Worm (Caenorhabditis elegans) whole organism, L4 larva: Measurements from ENCODE around the gene alh-2.

Experiments
- D1046.2 ChIP-seq: fragments of 200-800 bp; sonication (Bioruptor generic); IDR thresholded peaks from 2 replicates; pipeline ENCODE4 v1.3.6; 2022; ENCODE audit warnings: missing genetic modification characterization, missing compliant biosample characterization
- F10B5.3 ChIP-seq: sonication (generic microtip); optimal IDR thresholded peaks from 2 replicates; lab custom pipeline; 2016; ENCODE audit warnings: mild to moderate bottlenecking, missing genetic modification characterization, missing compliant biosample characterization
- F26F4.8 ChIP-seq: fragments of 200-800 bp; sonication (Bioruptor generic); conservative IDR thresholded peaks from 2 replicates; pipeline ENCODE4 v1.3.6; 2022; ENCODE audit warnings: missing genetic modification characterization, missing compliant biosample characterization
- F37D6.2 ChIP-seq: sonication (generic microtip); optimal IDR thresholded peaks from 2 replicates; lab custom pipeline; 2016; ENCODE audit warnings: mild to moderate bottlenecking, missing genetic modification characterization, missing compliant biosample characterization
- T26A8.4 ChIP-seq: fragments of 200-800 bp; sonication (Bioruptor generic); IDR thresholded peaks from 2 replicates; pipeline ENCODE4 v1.3.6; 2022; ENCODE audit warnings: missing genetic modification characterization, missing compliant biosample characterization
- Y105C5A.15 ChIP-seq: fragments of 200-800 bp; sonication (Bioruptor generic); IDR thresholded peaks from 2 replicates; pipeline ENCODE4 v1.3.6; 2022; ENCODE audit warnings: missing genetic modification characterization, missing compliant biosample characterization
- ZK337.2 ChIP-seq: fragments of 200-800 bp; sonication (Bioruptor generic); IDR thresholded peaks from 2 replicates; pipeline ENCODE4 v1.3.6; 2022; ENCODE audit warnings: missing genetic modification reagents, missing genetic modification characterization, missing compliant biosample characterization
- aly-2 ChIP-seq: sonication (generic microtip); optimal IDR thresholded peaks from 2 replicates; lab custom pipeline; 2018; ENCODE audit warnings: missing biosample characterization, missing genetic modification characterization
- ama-1 ChIP-seq: fragments of 150-350 bp; optimal IDR thresholded peaks from 2 replicates; lab custom pipeline; 2014; ENCODE audit warnings: inconsistent platforms, mixed read lengths
- arid-1 ChIP-seq: fragments of 200-800 bp; sonication (Bioruptor generic); conservative IDR thresholded peaks from 2 replicates; pipeline ENCODE4 v1.3.6; 2022; ENCODE audit warnings: missing genetic modification reagents, missing genetic modification characterization, missing compliant biosample characterization
- attf-4 ChIP-seq: sonication (generic microtip); optimal IDR thresholded peaks from 3 replicates; lab custom pipeline; 2017; ENCODE audit warnings: missing biosample characterization, missing genetic modification characterization
- ceh-20 ChIP-seq: fragments of 200-800 bp; sonication (Bioruptor generic); IDR thresholded peaks from 2 replicates; pipeline ENCODE4 v1.3.6; 2022; ENCODE audit warnings: missing genetic modification reagents, missing genetic modification characterization, missing compliant biosample characterization
- ceh-62 ChIP-seq: sonication (generic microtip); optimal IDR thresholded peaks from 2 replicates; lab custom pipeline; 2017; ENCODE audit warnings: missing biosample characterization, missing genetic modification characterization
- daf-16 ChIP-seq, 3 experiments: sonication (generic microtip); optimal IDR thresholded peaks; 2 replicates each; lab custom pipeline; 2016 to 2017; ENCODE audit warnings: missing genetic modification characterization in 3 of 3, missing genetic modification reagents in 3 of 3, mild to moderate bottlenecking in 2 of 3, missing compliant biosample characterization in 2 of 3, missing biosample characterization in 1 of 3, moderate library complexity in 1 of 3
- dmd-6 ChIP-seq: fragments of 200-800 bp; sonication (Bioruptor generic); IDR thresholded peaks from 2 replicates; pipeline ENCODE4 v1.3.6; 2022; ENCODE audit warnings: missing genetic modification reagents, missing genetic modification characterization, missing compliant biosample characterization
- dmd-9 ChIP-seq: fragments of 200-800 bp; sonication (Bioruptor generic); IDR thresholded peaks from 2 replicates; pipeline ENCODE4 v1.3.6; 2022; ENCODE audit warnings: missing genetic modification reagents, missing genetic modification characterization, missing compliant biosample characterization
- dve-1 ChIP-seq: sonication (generic microtip); optimal IDR thresholded peaks from 2 replicates; lab custom pipeline; 2017; ENCODE audit warnings: antibody characterized with exemption, mild to moderate bottlenecking, missing genetic modification characterization, missing compliant biosample characterization; ENCODE audit not compliant: insufficient read depth
- fkh-10 ChIP-seq: fragments of 150-350 bp; optimal IDR thresholded peaks from 2 replicates; lab custom pipeline; 2014; ENCODE audit warnings: missing biosample characterization, missing genetic modification reagents, missing genetic modification characterization
- fos-1 ChIP-seq: fragments of 150-350 bp; optimal IDR thresholded peaks from 2 replicates; lab custom pipeline; 2014; ENCODE audit warnings: missing biosample characterization, missing genetic modification characterization
- gei-8 ChIP-seq: fragments of 200-800 bp; sonication (Bioruptor generic); optimal IDR thresholded peaks from 2 replicates; lab custom pipeline; 2018; ENCODE audit warnings: mild to moderate bottlenecking, missing genetic modification characterization, missing compliant biosample characterization
- hif-1 ChIP-seq, 2 experiments: sonication (generic microtip); optimal IDR thresholded peaks; 2 replicates each; lab custom pipeline; 2016 to 2017; ENCODE audit warnings: missing compliant biosample characterization in 2 of 2, missing genetic modification characterization in 2 of 2, missing genetic modification reagents in 2 of 2, missing genotype in 2 of 2, mild to moderate bottlenecking in 1 of 2
- hlh-11 ChIP-seq: fragments of 200-800 bp; sonication (Bioruptor generic); optimal IDR thresholded peaks from 2 replicates; lab custom pipeline; 2018; ENCODE audit warnings: mild to moderate bottlenecking, missing genetic modification characterization, missing compliant biosample characterization
- hlh-30 ChIP-seq: sonication (generic microtip); optimal IDR thresholded peaks from 2 replicates; lab custom pipeline; 2017; ENCODE audit warnings: antibody characterized with exemption, mild to moderate bottlenecking, missing genetic modification characterization, missing compliant biosample characterization; ENCODE audit not compliant: insufficient read depth
- jun-1 ChIP-seq: fragments of 150-350 bp; optimal IDR thresholded peaks from 2 replicates; lab custom pipeline; 2014; ENCODE audit warnings: missing biosample characterization, missing genetic modification reagents, missing genetic modification characterization
- lin-38 ChIP-seq: fragments of 200-800 bp; sonication (Bioruptor generic); IDR thresholded peaks from 2 replicates; pipeline ENCODE4 v1.3.6; 2022; ENCODE audit warnings: missing genetic modification reagents, missing genetic modification characterization, missing compliant biosample characterization
- lir-3 ChIP-seq: sonication (generic microtip); optimal IDR thresholded peaks from 2 replicates; lab custom pipeline; 2016; ENCODE audit warnings: mild to moderate bottlenecking, missing genetic modification characterization, missing compliant biosample characterization
- mdl-1 ChIP-seq, 2 experiments: fragments of 150-350 bp in 1 of 2; sonication (generic microtip) in 1 of 2; optimal IDR thresholded peaks; 2 replicates each; lab custom pipeline; 2014 to 2017; ENCODE audit warnings: missing biosample characterization in 2 of 2, missing genetic modification characterization in 2 of 2
- mdt-29 ChIP-seq: fragments of 200-800 bp; sonication (Bioruptor generic); IDR thresholded peaks from 2 replicates; pipeline ENCODE4 v1.3.6; 2022; ENCODE audit warnings: missing genetic modification reagents, missing genetic modification characterization, missing compliant biosample characterization
- mep-1 ChIP-seq: fragments of 150-350 bp; sonication (generic microtip); optimal IDR thresholded peaks from 3 replicates; lab custom pipeline; 2014; ENCODE audit warnings: missing biosample characterization, missing genetic modification characterization
- mxl-2 ChIP-seq: fragments of 200-800 bp; sonication (Bioruptor generic); conservative IDR thresholded peaks from 2 replicates; pipeline ENCODE4 v1.3.6; 2022; ENCODE audit warnings: missing genetic modification reagents, missing genetic modification characterization, missing compliant biosample characterization
- nhr-111 ChIP-seq: fragments of 200-800 bp; sonication (Bioruptor generic); optimal IDR thresholded peaks from 2 replicates; lab custom pipeline; 2018; ENCODE audit warnings: mild to moderate bottlenecking, missing genetic modification characterization, missing compliant biosample characterization
- nhr-28 ChIP-seq: fragments of 150-350 bp; optimal IDR thresholded peaks from 2 replicates; lab custom pipeline; 2014; ENCODE audit warnings: missing biosample characterization, missing genetic modification characterization
- nhr-42 ChIP-seq: fragments of 200-800 bp; sonication (Bioruptor generic); IDR thresholded peaks from 2 replicates; pipeline ENCODE4 v1.3.6; 2022; ENCODE audit warnings: missing genetic modification characterization, missing compliant biosample characterization
- nhr-48 ChIP-seq: sonication (generic microtip); optimal IDR thresholded peaks from 2 replicates; lab custom pipeline; 2016; ENCODE audit warnings: mild to moderate bottlenecking, missing genetic modification characterization, missing compliant biosample characterization
- nhr-76 ChIP-seq: fragments of 150-350 bp; optimal IDR thresholded peaks from 2 replicates; lab custom pipeline; 2014; ENCODE audit warnings: missing biosample characterization, missing genetic modification characterization
- rbr-2 ChIP-seq: sonication (generic microtip); optimal IDR thresholded peaks from 2 replicates; lab custom pipeline; 2016; ENCODE audit warnings: missing genotype, missing genetic modification characterization, missing compliant biosample characterization
- sdz-12 ChIP-seq: fragments of 200-800 bp; sonication (Bioruptor generic); optimal IDR thresholded peaks from 2 replicates; lab custom pipeline; 2018; ENCODE audit warnings: mild to moderate bottlenecking, missing genetic modification characterization, missing compliant biosample characterization
- set-16 ChIP-seq: fragments of 200-800 bp; sonication (Bioruptor generic); IDR thresholded peaks from 2 replicates; pipeline ENCODE4 v1.3.6; 2022; ENCODE audit warnings: missing genetic modification reagents, missing genetic modification characterization, missing compliant biosample characterization
- zfp-2 ChIP-seq: sonication (generic microtip); optimal IDR thresholded peaks from 2 replicates; lab custom pipeline; 2016; ENCODE audit warnings: mild to moderate bottlenecking, missing genetic modification characterization, missing compliant biosample characterization
- zfp-3 ChIP-seq: fragments of 200-800 bp; sonication (Bioruptor generic); conservative IDR thresholded peaks from 2 replicates; pipeline ENCODE4 v1.3.6; 2022; ENCODE audit warnings: missing genetic modification reagents, missing genetic modification characterization, missing compliant biosample characterization

The alh-2 gene

ce11 chrV:1643886-1644285 lies at the start of gene alh-2:
Gene alh-2, plus strand, starts transcription at chrV:1644169.
- TF ChIP-seq lin-38 (GFP tag; lab: Robert Waterston, UW) (no peak), sdz-12 (GFP tag; lab: Kevin White, UChicago) (no peak), daf-16 (GFP tag; optimal IDR thresholded peaks at IDR 0.05; lab: Kevin White, UChicago) (peak in 1 of 2 experiments; percentile 96), daf-16 (tag; optimal IDR thresholded peaks at IDR 0.05; lab: Kevin White, UChicago) (no peak)

ce11 chrV:1594554-1595092 lies 49.3 kb upstream of the alh-2 start:
- TF ChIP-seq dmd-6 (peak; percentile 11; the same call in 1 of the 2 replicates), T26A8.4 (GFP tag; lab: Robert Waterston, UW) (peak; percentile 55), zfp-3 (peak; percentile 56; the same call in 1 of the 2 replicates), D1046.2 (GFP tag; lab: Robert Waterston, UW) (no peak)

- TF ChIP-seq dmd-6 (peak; percentile 61), nhr-42 (GFP tag; lab: Robert Waterston, UW) (peak; percentile 67; the same call in 1 of the 2 replicates), ZK337.2 (GFP tag; lab: Robert Waterston, UW) (0 out of 2 replicates have a peak, but pooled peaks have one; percentile 30), dve-1 (tag; lab: Kevin White, UChicago) (peak; percentile 7), hlh-30 (tag; lab: Kevin White, UChicago) (peak; percentile 19)
Measured at ce11 chrV:1599088-1599487, 44.9 kb upstream of the alh-2 start.

- TF ChIP-seq attf-4 (tag; lab: Kevin White, UChicago) = no peak
- TF ChIP-seq F26F4.8 (GFP tag; lab: Robert Waterston, UW) = no peak
- no peak for TF ChIP-seq hif-1 (tag; optimal IDR thresholded peaks at IDR 0.05; lab: Kevin White, UChicago)
- TF ChIP-seq fos-1 (tag; lab: Kevin White, UChicago) = no peak
- TF ChIP-seq nhr-28 = peak; percentile 0
- TF ChIP-seq aly-2 (tag; lab: Kevin White, UChicago) = no peak
- no peak for TF ChIP-seq daf-16 (GFP tag; optimal IDR thresholded peaks at IDR 0.05; lab: Kevin White, UChicago)
- peak; percentile 38 for TF ChIP-seq daf-16 (tag; optimal IDR thresholded peaks at IDR 0.05; lab: Kevin White, UChicago)
- TF ChIP-seq rbr-2 (tag; lab: Kevin White, UChicago) = no peak
- TF ChIP-seq dve-1 (tag; lab: Kevin White, UChicago) = peak; percentile 2
- no peak for TF ChIP-seq nhr-76 (tag; lab: Kevin White, UChicago)
- TF ChIP-seq F10B5.3 = no peak
Measured at ce11 chrV:1600561-1601088, 43.3 kb upstream of the alh-2 start, which contains the start of gene F16B4.2. Gene F16B4.2, plus strand, starts transcription at chrV:1601038.

- TF ChIP-seq T26A8.4 (GFP tag; lab: Robert Waterston, UW) (no peak), arid-1 (GFP tag; lab: Robert Waterston, UW) (no peak), Y105C5A.15 (GFP tag; lab: Robert Waterston, UW) (no peak), rbr-2 (tag; lab: Kevin White, UChicago) (no peak), ceh-20 (GFP tag; lab: Robert Waterston, UW) (no peak), attf-4 (tag; lab: Kevin White, UChicago) (no peak), dmd-6 (peak; percentile 93), dmd-9 (GFP tag; lab: Robert Waterston, UW) (no peak), nhr-48 (tag; lab: Kevin White, UChicago) (peak; percentile 59), zfp-2 (no peak), nhr-76 (tag; lab: Kevin White, UChicago) (no peak), ama-1 (lab: Kevin White, UChicago) (no peak), nhr-111 (GFP tag; lab: Kevin White, UChicago) (no peak), F37D6.2 (no peak), jun-1 (tag; lab: Kevin White, UChicago) (no peak), mep-1 (tag; lab: Kevin White, UChicago) (peak; percentile 33), hlh-30 (tag; lab: Kevin White, UChicago) (peak; percentile 23), fkh-10 (GFP tag; lab: Kevin White, UChicago) (no peak), set-16 (GFP tag; lab: Robert Waterston, UW) (no peak), lir-3 (tag; lab: Kevin White, UChicago) (no peak), mdl-1 (tag; optimal IDR thresholded peaks at IDR 0.05; lab: Kevin White, UChicago) (peak in 1 of 2 experiments; percentile 45), mdt-29 (GFP tag; lab: Robert Waterston, UW) (no peak), ceh-62 (tag; lab: Kevin White, UChicago) (no peak), hlh-11 (tag; lab: Kevin White, UChicago) (peak; percentile 88), gei-8 (GFP tag; lab: Kevin White, UChicago) (no peak), mxl-2 (GFP tag; lab: Robert Waterston, UW) (no peak), daf-16 (GFP tag; optimal IDR thresholded peaks at IDR 0.05; lab: Kevin White, UChicago) (no peak), daf-16 (tag; optimal IDR thresholded peaks at IDR 0.05; lab: Kevin White, UChicago) (peak; percentile 95)
Measured at ce11 chrV:1607790-1608189, 36.2 kb upstream of the alh-2 start, which contains the start of gene nhr-178. Gene nhr-178, minus strand, starts transcription at chrV:1607953.
